Worm (Caenorhabditis elegans) whole organism, mixed stage, embryonic: ENCODE results near the gene lgc-58.

Experiments used
- M03D4.4 ChIP-seq: sonication (generic microtip); optimal IDR thresholded peaks from 2 replicates; lab custom pipeline; 2017; ENCODE audit warnings: mild to moderate bottlenecking, missing genetic modification characterization, missing compliant biosample characterization
- bed-3 ChIP-seq: fragments of 200-800 bp; sonication (Bioruptor generic); optimal IDR thresholded peaks from 3 replicates; lab custom pipeline; 2018; ENCODE audit warnings: mild to moderate bottlenecking, missing genetic modification characterization, moderate library complexity, missing compliant biosample characterization
- blmp-1 ChIP-seq: fragments of 150-350 bp; optimal IDR thresholded peaks from 2 replicates; lab custom pipeline; 2014; ENCODE audit warnings: missing biosample characterization, missing genetic modification characterization
- ceh-39 ChIP-seq: fragments of 150-350 bp; optimal IDR thresholded peaks from 2 replicates; lab custom pipeline; 2014; ENCODE audit warnings: missing biosample characterization, missing genetic modification characterization
- ceh-83 ChIP-seq: fragments of 200-800 bp; sonication (Bioruptor generic); optimal IDR thresholded peaks from 2 replicates; lab custom pipeline; 2018; ENCODE audit warnings: mild to moderate bottlenecking, missing genetic modification characterization, missing compliant biosample characterization
- ces-1 ChIP-seq: fragments of 150-350 bp; optimal IDR thresholded peaks from 2 replicates; lab custom pipeline; 2014; ENCODE audit warnings: missing biosample characterization, missing genetic modification reagents, missing genetic modification characterization
- cnd-1 ChIP-seq: fragments of 200-800 bp; sonication (Bioruptor generic); optimal IDR thresholded peaks from 2 replicates; lab custom pipeline; 2018; ENCODE audit warnings: mild to moderate bottlenecking, missing genetic modification characterization, missing compliant biosample characterization
- drap-1 ChIP-seq: fragments of 200-800 bp; sonication (Bioruptor generic); optimal IDR thresholded peaks from 3 replicates; lab custom pipeline; 2018; ENCODE audit warnings: mild to moderate bottlenecking, missing genetic modification characterization, missing compliant biosample characterization
- elt-1 ChIP-seq: sonication (generic microtip); optimal IDR thresholded peaks from 2 replicates; lab custom pipeline; 2017; ENCODE audit warnings: missing genetic modification characterization, mild to moderate bottlenecking, missing compliant biosample characterization, antibody characterized with exemption, moderate library complexity, borderline replicate concordance; ENCODE audit not compliant: insufficient read depth
- elt-3 ChIP-seq: fragments of 150-350 bp; optimal IDR thresholded peaks from 2 replicates; lab custom pipeline; 2014; ENCODE audit warnings: missing biosample characterization, missing genetic modification characterization
- ham-2 ChIP-seq: fragments of 200-800 bp; sonication (Bioruptor generic); optimal IDR thresholded peaks from 2 replicates; lab custom pipeline; 2018; ENCODE audit warnings: mild to moderate bottlenecking, missing genetic modification characterization, missing compliant biosample characterization
- hlh-1 ChIP-seq: fragments of 150-350 bp; optimal IDR thresholded peaks from 2 replicates; lab custom pipeline; 2014; ENCODE audit warnings: missing biosample characterization, missing genetic modification reagents, missing genetic modification characterization
- lin-13 ChIP-seq: fragments of 150-350 bp; optimal IDR thresholded peaks from 2 replicates; lab custom pipeline; 2014; ENCODE audit warnings: missing biosample characterization, missing genetic modification characterization
- lin-32 ChIP-seq: fragments of 200-800 bp; sonication (Bioruptor generic); optimal IDR thresholded peaks from 2 replicates; lab custom pipeline; 2018; ENCODE audit warnings: mild to moderate bottlenecking, missing genetic modification characterization, missing compliant biosample characterization
- lsy-2 ChIP-seq: fragments of 150-350 bp; optimal IDR thresholded peaks from 2 replicates; lab custom pipeline; 2014; ENCODE audit warnings: missing biosample characterization, missing genetic modification characterization
- mab-5 ChIP-seq: fragments of 150-350 bp; optimal IDR thresholded peaks from 2 replicates; lab custom pipeline; 2014; ENCODE audit warnings: missing biosample characterization, missing genetic modification characterization
- mls-2 ChIP-seq: sonication (generic microtip); optimal IDR thresholded peaks from 2 replicates; lab custom pipeline; 2016; ENCODE audit warnings: mild to moderate bottlenecking, missing genetic modification characterization, moderate library complexity, missing compliant biosample characterization
- nhr-12 ChIP-seq: fragments of 150-350 bp; optimal IDR thresholded peaks from 2 replicates; lab custom pipeline; 2014; ENCODE audit warnings: missing biosample characterization, missing genetic modification characterization
- nhr-2 ChIP-seq: fragments of 150-350 bp; optimal IDR thresholded peaks from 2 replicates; lab custom pipeline; 2014; ENCODE audit warnings: missing biosample characterization, missing genetic modification characterization
- nhr-237 ChIP-seq: fragments of 150-350 bp; optimal IDR thresholded peaks from 2 replicates; lab custom pipeline; 2014; ENCODE audit warnings: missing biosample characterization, missing genetic modification characterization
- nhr-28 ChIP-seq: fragments of 150-350 bp; optimal IDR thresholded peaks from 2 replicates; lab custom pipeline; 2014; ENCODE audit warnings: missing biosample characterization, missing genetic modification characterization
- pha-4 ChIP-seq: fragments of 150-350 bp; optimal IDR thresholded peaks from 2 replicates; lab custom pipeline; 2018; ENCODE audit warnings: missing biosample characterization, missing genetic modification reagents, missing genetic modification characterization
- sem-2 ChIP-seq: fragments of 200-800 bp; sonication (Bioruptor generic); optimal IDR thresholded peaks from 2 replicates; lab custom pipeline; 2018; ENCODE audit warnings: mild to moderate bottlenecking, missing genetic modification characterization, missing compliant biosample characterization
- tbx-8 ChIP-seq: fragments of 200-800 bp; sonication (Bioruptor generic); optimal IDR thresholded peaks from 2 replicates; lab custom pipeline; 2018; ENCODE audit warnings: mild to moderate bottlenecking, missing genetic modification characterization, moderate library complexity, missing compliant biosample characterization
- unc-120 ChIP-seq: sonication (generic microtip); optimal IDR thresholded peaks from 2 replicates; lab custom pipeline; 2017; ENCODE audit warnings: missing genetic modification characterization, missing compliant biosample characterization; ENCODE audit not compliant: poor library complexity, severe bottlenecking
- unc-39 ChIP-seq: fragments of 150-350 bp; optimal IDR thresholded peaks from 2 replicates; lab custom pipeline; 2014; ENCODE audit warnings: missing biosample characterization, missing genetic modification characterization
- unc-62 ChIP-seq: fragments of 150-350 bp; optimal IDR thresholded peaks from 2 replicates; lab custom pipeline; 2014; ENCODE audit warnings: missing biosample characterization, missing genetic modification reagents, missing genetic modification characterization
- zip-8 ChIP-seq: fragments of 150-350 bp; optimal IDR thresholded peaks from 2 replicates; lab custom pipeline; 2014; ENCODE audit warnings: missing biosample characterization, missing genetic modification characterization
- ztf-11 ChIP-seq: fragments of 150-350 bp; optimal IDR thresholded peaks from 2 replicates; lab custom pipeline; 2014; ENCODE audit warnings: missing biosample characterization, missing genetic modification characterization

The lgc-58 gene

ce11 chrX:6098420-6098819, 23.1 kb downstream of the lgc-58 start:
- TF ChIP-seq nhr-2 (tag; lab: Kevin White, UChicago) (peak; percentile 60), lin-32 (GFP tag; lab: Kevin White, UChicago) (no peak)

- TF ChIP-seq elt-3 (tag; lab: Kevin White, UChicago) = no peak
- TF ChIP-seq mls-2 (tag; lab: Kevin White, UChicago) = no peak
- no peak for TF ChIP-seq nhr-28 (tag; lab: Kevin White, UChicago)
- no peak for TF ChIP-seq unc-120 (tag; lab: Kevin White, UChicago)
- TF ChIP-seq pha-4 (tag; lab: Kevin White, UChicago) = no peak
- no peak for TF ChIP-seq ces-1 (GFP tag; lab: Kevin White, UChicago)
- no peak for TF ChIP-seq unc-62 (GFP tag; lab: Kevin White, UChicago)
- no peak for TF ChIP-seq drap-1 (GFP tag; lab: Kevin White, UChicago)
- no peak for TF ChIP-seq ztf-11
- TF ChIP-seq lin-32 (GFP tag; lab: Kevin White, UChicago) = no peak
- TF ChIP-seq hlh-1 (tag; lab: Kevin White, UChicago) = no peak
- no peak for TF ChIP-seq tbx-8 (GFP tag; lab: Kevin White, UChicago)
- no peak for TF ChIP-seq sem-2 (GFP tag; lab: Kevin White, UChicago)
- no peak for TF ChIP-seq nhr-237
- TF ChIP-seq M03D4.4 (tag; lab: Kevin White, UChicago) = no peak
- no peak for TF ChIP-seq ham-2 (GFP tag; lab: Kevin White, UChicago)
- TF ChIP-seq cnd-1 (tag; lab: Kevin White, UChicago) = no peak
- no peak for TF ChIP-seq elt-1 (tag; lab: Kevin White, UChicago)
- no peak for TF ChIP-seq unc-39 (tag; lab: Kevin White, UChicago)
- no peak for TF ChIP-seq lin-13 (tag; lab: Kevin White, UChicago)
These were observed 25.2 kb downstream of the lgc-58 start for ce11 chrX:6100395-6101099.

DNA sequence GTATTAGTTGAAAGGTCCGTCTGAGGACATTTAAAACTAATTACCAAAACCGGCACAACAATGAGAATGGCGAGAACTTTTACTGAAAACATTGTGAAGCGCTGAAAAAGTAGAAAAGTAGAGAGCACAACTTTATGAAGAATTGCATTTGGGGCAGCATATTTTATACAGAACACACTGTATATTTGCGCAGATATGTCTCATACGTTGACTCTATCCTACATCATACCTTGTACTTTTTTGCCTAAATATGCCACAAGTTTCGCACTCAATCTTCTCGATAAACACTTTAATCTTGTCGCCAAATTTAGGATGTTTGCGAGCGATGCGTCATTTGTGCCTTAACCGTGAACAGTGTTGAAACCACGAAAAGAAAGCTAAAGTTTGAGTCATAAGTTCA, 28.0 kb downstream of the lgc-58 start, which contains the start of gene C15H9.11:
TSS of gene C15H9.11 (minus strand) at position 101 of the 400 bp plus-strand sequence.
- TF ChIP-seq lin-32 (GFP tag; lab: Kevin White, UChicago) = no peak
- TF ChIP-seq blmp-1 (tag; lab: Kevin White, UChicago) = no peak
- no peak for TF ChIP-seq ztf-11
- no peak for TF ChIP-seq M03D4.4 (tag; lab: Kevin White, UChicago)
- TF ChIP-seq drap-1 (GFP tag; lab: Kevin White, UChicago) = no peak
- TF ChIP-seq ceh-83 = no peak
- no peak for TF ChIP-seq bed-3 (GFP tag; lab: Kevin White, UChicago)
- no peak for TF ChIP-seq lin-13 (tag; lab: Kevin White, UChicago)
- TF ChIP-seq unc-62 (GFP tag; lab: Kevin White, UChicago) = no peak
- no peak for TF ChIP-seq nhr-28 (tag; lab: Kevin White, UChicago)
- TF ChIP-seq hlh-1 (tag; lab: Kevin White, UChicago) = no peak
- no peak for TF ChIP-seq unc-120 (tag; lab: Kevin White, UChicago)

- no peak for TF ChIP-seq unc-62 (GFP tag; lab: Kevin White, UChicago)
- TF ChIP-seq hlh-1 (tag; lab: Kevin White, UChicago) = no peak
- TF ChIP-seq unc-120 (tag; lab: Kevin White, UChicago) = no peak
These were observed 32.7 kb downstream of the lgc-58 start for ce11 chrX:6107962-6108361.

ce11 chrX:6109288-6109770, 34.0 kb downstream of the lgc-58 start, which contains the start of gene kynu-1:
Gene kynu-1 (minus strand): TSS chrX:6109338.
- TF ChIP-seq elt-1 (tag; lab: Kevin White, UChicago) (peak; percentile 95), nhr-237 (no peak), cnd-1 (tag; lab: Kevin White, UChicago) (no peak)

DNA sequence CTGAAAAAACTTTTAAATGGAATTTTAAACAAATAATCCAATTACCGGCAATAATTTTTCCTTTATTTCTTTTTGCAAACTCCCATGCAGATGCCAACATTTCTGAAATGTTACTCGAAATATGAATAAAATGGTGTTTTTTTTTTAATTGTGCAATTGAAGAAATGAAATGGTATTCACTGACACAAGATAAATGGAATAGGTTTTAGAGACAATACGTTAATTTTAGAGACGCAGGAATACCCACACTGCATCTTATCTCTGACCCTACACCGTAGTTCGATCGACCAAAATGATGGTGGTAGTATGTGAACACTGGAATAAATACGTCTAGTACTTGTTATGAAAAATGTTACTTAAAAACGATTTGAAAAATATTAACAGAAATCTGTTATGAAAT, 37.5 kb downstream of the lgc-58 start, which contains the start of gene prx-3:
TSS of gene prx-3 (minus strand) at position 101 of the 400 bp plus-strand sequence.
- TF ChIP-seq ceh-39 (tag; lab: Kevin White, UChicago) = no peak
- TF ChIP-seq zip-8 (tag; lab: Kevin White, UChicago) = no peak
- no peak for TF ChIP-seq drap-1 (GFP tag; lab: Kevin White, UChicago)
- no peak for TF ChIP-seq nhr-12 (tag; lab: Kevin White, UChicago)
- TF ChIP-seq nhr-2 (tag; lab: Kevin White, UChicago) = no peak
- TF ChIP-seq unc-39 (tag; lab: Kevin White, UChicago) = no peak
- no peak for TF ChIP-seq sem-2 (GFP tag; lab: Kevin White, UChicago)
- TF ChIP-seq elt-1 (tag; lab: Kevin White, UChicago) = no peak
- no peak for TF ChIP-seq mab-5 (tag; lab: Kevin White, UChicago)
- TF ChIP-seq nhr-237 = no peak
- TF ChIP-seq lsy-2 (tag; lab: Kevin White, UChicago) = no peak
